Fruit fly (Drosophila melanogaster) whole organism, embryonic: ENCODE results near the gene CG12773.

Experiments used
- Atf3 ChIP-seq: fragments of 200-800 bp; sonication (Bioruptor generic); optimal IDR thresholded peaks from 3 replicates; lab custom pipeline; 2016; ENCODE audit warnings: missing biosample characterization, missing genetic modification characterization
- Atf6 ChIP-seq: fragments of 200-800 bp; sonication (Bioruptor generic); IDR thresholded peaks from 2 replicates; pipeline ENCODE4 v1.3.6; 2022; ENCODE audit warnings: missing biosample characterization, missing genetic modification characterization
- CG10321 ChIP-seq: fragments of 200-800 bp; sonication (Bioruptor generic); IDR thresholded peaks from 2 replicates; pipeline ENCODE4 v1.3.6; 2022; ENCODE audit warnings: missing biosample characterization, missing genetic modification characterization
- CG11247 ChIP-seq: fragments of 200-800 bp; sonication (Bioruptor generic); IDR thresholded peaks from 2 replicates; pipeline ENCODE4 v1.3.6; 2022; ENCODE audit warnings: missing biosample characterization, missing genetic modification characterization
- CG11398 ChIP-seq: fragments of 200-800 bp; sonication (Bioruptor generic); optimal IDR thresholded peaks from 2 replicates; lab custom pipeline; 2016; ENCODE audit warnings: missing biosample characterization, missing genetic modification characterization
- CG11560 ChIP-seq: fragments of 200-800 bp; sonication (Bioruptor generic); IDR thresholded peaks from 3 replicates; pipeline ENCODE4 v1.3.6; 2022; ENCODE audit warnings: missing biosample characterization, missing genetic modification characterization
- CG12299 ChIP-seq: fragments of 200-800 bp; sonication (Bioruptor generic); optimal IDR thresholded peaks from 2 replicates; lab custom pipeline; 2018; ENCODE audit warnings: missing biosample characterization, mild to moderate bottlenecking, missing genetic modification characterization
- CG13123 ChIP-seq: fragments of 200-800 bp; sonication (Bioruptor generic); optimal IDR thresholded peaks from 2 replicates; lab custom pipeline; 2016; ENCODE audit warnings: missing biosample characterization, missing genetic modification characterization
- CG15011 ChIP-seq: fragments of 200-800 bp; sonication (Bioruptor generic); optimal IDR thresholded peaks from 3 replicates; lab custom pipeline; 2018; ENCODE audit warnings: missing biosample characterization, mild to moderate bottlenecking, missing genetic modification characterization
- CG16815 ChIP-seq: fragments of 200-800 bp; sonication (Bioruptor generic); optimal IDR thresholded peaks from 3 replicates; lab custom pipeline; 2017; ENCODE audit warnings: missing biosample characterization, mild to moderate bottlenecking, missing genetic modification characterization
- CG17802 ChIP-seq: fragments of 200-800 bp; sonication (Bioruptor generic); optimal IDR thresholded peaks from 2 replicates; lab custom pipeline; 2018; ENCODE audit warnings: missing biosample characterization, mild to moderate bottlenecking, missing genetic modification characterization, moderate library complexity
- CG2202 ChIP-seq: fragments of 200-800 bp; sonication (Bioruptor generic); optimal IDR thresholded peaks from 2 replicates; lab custom pipeline; 2018; ENCODE audit warnings: missing biosample characterization, mild to moderate bottlenecking, missing genetic modification characterization
- CG3163 ChIP-seq: fragments of 200-800 bp; sonication (Bioruptor generic); optimal IDR thresholded peaks from 3 replicates; lab custom pipeline; 2016; ENCODE audit warnings: missing biosample characterization, missing genetic modification characterization
- CG32767 ChIP-seq: fragments of 200-800 bp; sonication (Bioruptor generic); IDR thresholded peaks from 2 replicates; pipeline ENCODE4 v1.3.6; 2022; ENCODE audit warnings: missing biosample characterization, missing genetic modification characterization
- CG33557 ChIP-seq: fragments of 200-800 bp; sonication (Bioruptor generic); optimal IDR thresholded peaks from 2 replicates; lab custom pipeline; 2019; ENCODE audit warnings: missing biosample characterization, mild to moderate bottlenecking, missing genetic modification characterization, moderate library complexity
- CG4854 ChIP-seq: fragments of 200-800 bp; sonication (Bioruptor generic); optimal IDR thresholded peaks from 2 replicates; lab custom pipeline; 2016; ENCODE audit warnings: missing biosample characterization, missing genetic modification characterization, inconsistent platforms
- CG6854 ChIP-seq: fragments of 200-800 bp; sonication (Bioruptor generic); optimal IDR thresholded peaks from 3 replicates; lab custom pipeline; 2017; ENCODE audit warnings: missing biosample characterization, mild to moderate bottlenecking, missing genetic modification characterization
- CG7372 ChIP-seq: fragments of 200-800 bp; sonication (Bioruptor generic); IDR thresholded peaks from 2 replicates; pipeline ENCODE4 v1.3.6; 2022; ENCODE audit warnings: missing biosample characterization, missing genetic modification characterization
- CG9797 ChIP-seq: fragments of 200-800 bp; sonication (Bioruptor generic); optimal IDR thresholded peaks from 3 replicates; lab custom pipeline; 2018; ENCODE audit warnings: missing biosample characterization, mild to moderate bottlenecking, missing genetic modification characterization
- D ChIP-seq, 2 experiments: fragments of 200-800 bp in 1 of 2; fragments of >200 bp in 1 of 2; sonication (Bioruptor generic) in 1 of 2; optimal IDR thresholded peaks; 2 replicates in 1 of 2; 3 replicates in 1 of 2; lab custom pipeline; 2017; ENCODE audit warnings: mild to moderate bottlenecking in 1 of 2, missing biosample characterization in 1 of 2, missing genetic modification characterization in 1 of 2, missing genetic modification reagents in 1 of 2
- D19B ChIP-seq: fragments of 200-800 bp; sonication (Bioruptor generic); optimal IDR thresholded peaks from 2 replicates; lab custom pipeline; 2017; ENCODE audit warnings: missing biosample characterization, mild to moderate bottlenecking, missing genetic modification characterization
- Dek ChIP-seq: fragments of 200-800 bp; sonication (Bioruptor generic); optimal IDR thresholded peaks from 3 replicates; lab custom pipeline; 2019; ENCODE audit warnings: missing biosample characterization, mild to moderate bottlenecking, missing genetic modification characterization, moderate library complexity
- Drgx ChIP-seq: fragments of 200-800 bp; sonication (Bioruptor generic); IDR thresholded peaks from 2 replicates; pipeline ENCODE4 v1.3.6; 2022; ENCODE audit warnings: missing biosample characterization, missing genetic modification characterization
- Eip74EF ChIP-seq, 2 experiments: fragments of 200-800 bp in 1 of 2; fragments of >200 bp in 1 of 2; sonication (Bioruptor generic) in 1 of 2; optimal IDR thresholded peaks; 2 replicates each; lab custom pipeline; 2017 to 2019; ENCODE audit warnings: missing biosample characterization in 2 of 2, missing genetic modification characterization in 2 of 2, mild to moderate bottlenecking in 1 of 2, moderate library complexity in 1 of 2
- Ets97D ChIP-seq: fragments of 200-800 bp; sonication (Bioruptor generic); optimal IDR thresholded peaks from 3 replicates; lab custom pipeline; 2016; ENCODE audit warnings: missing biosample characterization, missing genetic modification characterization
- GATAe ChIP-seq: fragments of 200-800 bp; sonication (Bioruptor generic); conservative IDR thresholded peaks from 2 replicates; pipeline ENCODE4 v1.3.6; 2022; ENCODE audit warnings: missing biosample characterization, missing genetic modification characterization
- H2.0 ChIP-seq: fragments of 200-800 bp; sonication (Bioruptor generic); IDR thresholded peaks from 2 replicates; pipeline ENCODE4 v1.3.6; 2022; ENCODE audit warnings: missing biosample characterization, missing genetic modification characterization
- Lhr ChIP-seq: fragments of 200-800 bp; sonication (Bioruptor generic); optimal IDR thresholded peaks from 3 replicates; lab custom pipeline; 2017; ENCODE audit warnings: mild to moderate bottlenecking, missing biosample characterization, missing genetic modification reagents, missing genetic modification characterization
- MESR4 ChIP-seq: fragments of 200-800 bp; sonication (Bioruptor generic); optimal IDR thresholded peaks from 2 replicates; lab custom pipeline; 2018; ENCODE audit warnings: missing biosample characterization, mild to moderate bottlenecking, missing genetic modification characterization, moderate library complexity
- MTF-1 ChIP-seq: fragments of 200-800 bp; sonication (Bioruptor generic); optimal IDR thresholded peaks from 2 replicates; lab custom pipeline; 2018; ENCODE audit warnings: missing biosample characterization, mild to moderate bottlenecking, missing genetic modification characterization, borderline replicate concordance
- Meics ChIP-seq: fragments of 200-800 bp; sonication (Bioruptor generic); optimal IDR thresholded peaks from 2 replicates; lab custom pipeline; 2017; ENCODE audit warnings: missing biosample characterization, mild to moderate bottlenecking, missing genetic modification characterization
- Sin3A ChIP-seq: fragments of >200 bp; optimal IDR thresholded peaks from 2 replicates; lab custom pipeline; 2018
- Sry-δ ChIP-seq: fragments of 200-800 bp; sonication (Bioruptor generic); optimal IDR thresholded peaks from 2 replicates; lab custom pipeline; 2016; ENCODE audit warnings: missing biosample characterization, missing genetic modification characterization
- YL-1 ChIP-seq: fragments of 200-800 bp; sonication (Bioruptor generic); optimal IDR thresholded peaks from 3 replicates; lab custom pipeline; 2017; ENCODE audit warnings: missing biosample characterization, mild to moderate bottlenecking, missing genetic modification characterization
- al ChIP-seq: fragments of 200-800 bp; sonication (Bioruptor generic); IDR thresholded peaks from 2 replicates; pipeline ENCODE4 v1.3.6; 2022; ENCODE audit warnings: missing biosample characterization, missing genetic modification characterization
- ato ChIP-seq: fragments of 200-800 bp; sonication (Bioruptor generic); IDR thresholded peaks from 2 replicates; pipeline ENCODE4 v1.3.6; 2022; ENCODE audit warnings: missing biosample characterization, missing genetic modification characterization; ENCODE audit not compliant: partially characterized antibody
- bsh ChIP-seq, 2 experiments: fragments of 200-800 bp; sonication (Bioruptor generic); optimal IDR thresholded peaks; 2 replicates each; lab custom pipeline; 2017 to 2018; ENCODE audit warnings: mild to moderate bottlenecking in 2 of 2, missing biosample characterization in 2 of 2, missing genetic modification characterization in 2 of 2, moderate library complexity in 1 of 2
- dysf ChIP-seq: fragments of 200-800 bp; sonication (Bioruptor generic); IDR thresholded peaks from 3 replicates; pipeline ENCODE4 v1.3.6; 2022; ENCODE audit warnings: missing biosample characterization, missing genetic modification characterization
- emc ChIP-seq: fragments of 200-800 bp; sonication (Bioruptor generic); optimal IDR thresholded peaks from 2 replicates; lab custom pipeline; 2016; ENCODE audit warnings: missing biosample characterization, missing genetic modification characterization
- gsb ChIP-seq: fragments of 200-800 bp; sonication (Bioruptor generic); IDR thresholded peaks from 2 replicates; pipeline ENCODE4 v1.3.6; 2022; ENCODE audit warnings: missing biosample characterization, missing genetic modification characterization
- kay ChIP-seq: fragments of 200-800 bp; sonication (Bioruptor generic); optimal IDR thresholded peaks from 2 replicates; lab custom pipeline; 2016; ENCODE audit warnings: missing biosample characterization, missing genetic modification characterization
- lola ChIP-seq, 3 experiments: fragments of >200 bp in 2 of 3; fragments of 200-800 bp in 1 of 3; sonication (Bioruptor generic) in 1 of 3; optimal IDR thresholded peaks; 2 replicates each; lab custom pipeline; 2017 to 2019; ENCODE audit warnings: missing biosample characterization in 3 of 3, missing genetic modification characterization in 3 of 3, mild to moderate bottlenecking in 1 of 3, moderate library complexity in 1 of 3
- onecut ChIP-seq: fragments of 200-800 bp; sonication (Bioruptor generic); IDR thresholded peaks from 2 replicates; pipeline ENCODE4 v1.3.6; 2022; ENCODE audit warnings: missing biosample characterization, missing genetic modification characterization
- pita ChIP-seq: fragments of 200-800 bp; sonication (Bioruptor generic); optimal IDR thresholded peaks from 2 replicates; lab custom pipeline; 2017; ENCODE audit warnings: missing biosample characterization, mild to moderate bottlenecking, missing genetic modification characterization
- pnt ChIP-seq: fragments of 200-800 bp; sonication (Bioruptor generic); optimal IDR thresholded peaks from 3 replicates; lab custom pipeline; 2016; ENCODE audit warnings: missing biosample characterization, missing genetic modification characterization
- ro ChIP-seq: fragments of 200-800 bp; sonication (Bioruptor generic); IDR thresholded peaks from 2 replicates; pipeline ENCODE4 v1.3.6; 2022; ENCODE audit warnings: missing biosample characterization, missing genetic modification characterization
- row ChIP-seq: fragments of 200-800 bp; sonication (Bioruptor generic); IDR thresholded peaks from 3 replicates; pipeline ENCODE4 v1.3.6; 2022; ENCODE audit warnings: missing biosample characterization, missing genetic modification characterization
- slp2 ChIP-seq: fragments of 200-800 bp; sonication (Bioruptor generic); optimal IDR thresholded peaks from 2 replicates; lab custom pipeline; 2016; ENCODE audit warnings: missing biosample characterization, missing genetic modification characterization
- tup ChIP-seq: fragments of 200-800 bp; sonication (Bioruptor generic); optimal IDR thresholded peaks from 2 replicates; lab custom pipeline; 2016; ENCODE audit warnings: missing biosample characterization, mild to moderate bottlenecking, missing genetic modification characterization, moderate library complexity
- zf30C ChIP-seq: fragments of 200-800 bp; sonication (Bioruptor generic); optimal IDR thresholded peaks from 3 replicates; lab custom pipeline; 2018; ENCODE audit warnings: missing biosample characterization, mild to moderate bottlenecking, missing genetic modification characterization

CG12773 gene

dm6 chrX:1322214-1322613 lies 31.6 kb downstream of the CG12773 start, which contains the start of gene DAAM (continued):
- no peak for TF ChIP-seq lola (GFP tag; optimal IDR thresholded peaks at IDR 0.05; lab: Kevin White, UChicago)
- TF ChIP-seq Atf6 (GFP tag; lab: Robert Waterston, UW), result peak; percentile 28; the same call in 1 of the 2 replicates
- TF ChIP-seq row (GFP tag; lab: Robert Waterston, UW), result peak; percentile 22; the same call in 1 of the 3 replicates
- TF ChIP-seq tup, result no peak
- TF ChIP-seq CG11560 (tag; lab: Robert Waterston, UW), result peak; percentile 54; the same call in 1 of the 3 replicates
- peak; percentile 70 for TF ChIP-seq Meics
- TF ChIP-seq CG6854 (GFP tag; lab: Kevin White, UChicago), result peak; percentile 28
- peak; percentile 0 for TF ChIP-seq CG11398 (GFP tag; lab: Kevin White, UChicago)
- no peak for TF ChIP-seq Drgx (GFP tag; lab: Robert Waterston, UW)
- peak; percentile 31 for TF ChIP-seq Dek (tag; lab: Kevin White, UChicago)
- TF ChIP-seq slp2 (GFP tag; lab: Kevin White, UChicago), result no peak
- TF ChIP-seq CG4854 (GFP tag; lab: Kevin White, UChicago), result no peak
- TF ChIP-seq dysf (GFP tag; lab: Robert Waterston, UW), result peak; percentile 68; the same call in 2 of the 3 replicates
- TF ChIP-seq CG9797, result peak; percentile 49
- no peak for TF ChIP-seq H2.0 (GFP tag; lab: Robert Waterston, UW)
- no peak for TF ChIP-seq Sry-δ (GFP tag; lab: Kevin White, UChicago)
- TF ChIP-seq pita, result peak; percentile 71
- TF ChIP-seq CG32767 (GFP tag; lab: Robert Waterston, UW), result 0 out of 2 replicates have a peak, but pooled peaks have one; percentile 23
- TF ChIP-seq CG17802, result no peak
- peak; percentile 70 for TF ChIP-seq GATAe (GFP tag; lab: Robert Waterston, UW)
- no peak for TF ChIP-seq Atf3 (GFP tag; lab: Kevin White, UChicago)
- TF ChIP-seq CG15011, result no peak
- TF ChIP-seq Sin3A, result peak; percentile 32
- peak; percentile 97 for TF ChIP-seq Lhr (GFP tag; lab: Kevin White, UChicago)
- TF ChIP-seq MESR4 (GFP tag; lab: Kevin White, UChicago), result peak; percentile 2
- TF ChIP-seq D (optimal IDR thresholded peaks at IDR 0.05; lab: Kevin White, UChicago), result no peak
- no peak for TF ChIP-seq D (GFP tag; optimal IDR thresholded peaks at IDR 0.05; lab: Kevin White, UChicago)
- TF ChIP-seq Eip74EF (GFP tag; optimal IDR thresholded peaks at IDR 0.05; lab: Kevin White, UChicago), result peak in 1 of 2 experiments; percentile 5
- TF ChIP-seq emc (GFP tag; lab: Kevin White, UChicago), result peak; percentile 29
- TF ChIP-seq YL-1 (GFP tag; lab: Kevin White, UChicago), result peak; percentile 13
- no peak for TF ChIP-seq onecut (GFP tag; lab: Robert Waterston, UW)
- TF ChIP-seq kay (GFP tag; lab: Kevin White, UChicago), result no peak
- TF ChIP-seq Ets97D, result peak; percentile 97
- 0 out of 2 replicates have a peak, but pooled peaks have one; percentile 27 for TF ChIP-seq CG11247 (GFP tag; lab: Robert Waterston, UW)
- peak in 1 of 2 experiments; percentile 4 for TF ChIP-seq bsh (GFP tag; optimal IDR thresholded peaks at IDR 0.05; lab: Kevin White, UChicago)
- no peak for TF ChIP-seq gsb (GFP tag; lab: Robert Waterston, UW)
- TF ChIP-seq ro (GFP tag; lab: Robert Waterston, UW), result no peak
- no peak for TF ChIP-seq CG10321 (GFP tag; lab: Robert Waterston, UW)
- no peak for TF ChIP-seq CG7372 (GFP tag; lab: Robert Waterston, UW)
- no peak for TF ChIP-seq zf30C (GFP tag; lab: Kevin White, UChicago)
- TF ChIP-seq ato (GFP tag; lab: Robert Waterston, UW), result 0 out of 2 replicates have a peak, but pooled peaks have one; percentile 20
- TF ChIP-seq CG3163, result peak; percentile 29
- TF ChIP-seq CG12299 (tag; lab: Kevin White, UChicago), result no peak
- no peak for TF ChIP-seq CG2202
- TF ChIP-seq CG13123 (GFP tag; lab: Kevin White, UChicago), result no peak
- no peak for TF ChIP-seq CG16815 (GFP tag; lab: Kevin White, UChicago)
- TF ChIP-seq MTF-1 (GFP tag; lab: Kevin White, UChicago), result peak; percentile 26
- 0 out of 2 replicates have a peak, but pooled peaks have one; percentile 8 for TF ChIP-seq al
- TF ChIP-seq CG33557, result no peak
- TF ChIP-seq pnt (GFP tag; lab: Kevin White, UChicago), result no peak
- TF ChIP-seq D19B (GFP tag; lab: Kevin White, UChicago), result no peak
